Worm (Caenorhabditis elegans) whole organism, L4 larva: ENCODE results near the gene flp-1.

ENCODE experiments used
- aha-1 ChIP-seq: fragments of 150-350 bp; peaks from one replicate; lab custom pipeline; 2014; ENCODE audit warnings: missing biosample characterization, missing genetic modification characterization
- pha-4 ChIP-seq, 2 experiments: fragments of 150-350 bp in 1 of 2; fragments of 200-800 bp in 1 of 2; sonication (Bioruptor generic) in 1 of 2; IDR thresholded peaks in 1 of 2; optimal IDR thresholded peaks in 1 of 2; 2 replicates each; pipeline versions ENCODE4 v1.3.6 to Lab custom; 2014 to 2022; ENCODE audit warnings: missing genetic modification characterization in 2 of 2, missing genetic modification reagents in 2 of 2, missing biosample characterization in 1 of 2, missing compliant biosample characterization in 1 of 2
- vab-7 ChIP-seq: fragments of 200-800 bp; sonication (Bioruptor generic); IDR thresholded peaks from 2 replicates; pipeline ENCODE4 v1.3.6; 2022; ENCODE audit warnings: missing genetic modification reagents, missing genetic modification characterization, missing compliant biosample characterization

- TF ChIP-seq vab-7 (GFP tag; lab: Robert Waterston, UW) (no peak), pha-4 (GFP tag; IDR thresholded peaks at IDR 0.05; lab: Robert Waterston, UW) (no peak), pha-4 (tag; optimal IDR thresholded peaks at IDR 0.05; lab: Kevin White, UChicago) (no peak), aha-1 (tag; lab: Kevin White, UChicago) (no peak)
These were observed 48.2 kb upstream of the flp-1 start, which contains the start of the genes znf-706 and cpna-3 for ce11 chrIV:9096160-9096879.
